Fruit fly (Drosophila melanogaster) Kc167 (cell line): ENCODE data around the gene CG5180.

ENCODE experiments used
- Myc ChIP-seq: fragments of >200 bp; optimal IDR thresholded peaks from 2 replicates; lab custom pipeline; 2017; ENCODE audit warnings: missing external identifiers
- Sin3A ChIP-seq: fragments of >200 bp; optimal IDR thresholded peaks from 2 replicates; lab custom pipeline; 2018; ENCODE audit warnings: missing external identifiers
- h ChIP-seq: fragments of >200 bp; optimal IDR thresholded peaks from 3 replicates; lab custom pipeline; 2018; ENCODE audit warnings: missing external identifiers
- insv ChIP-seq: fragments of >200 bp; optimal IDR thresholded peaks from 3 replicates; lab custom pipeline; 2018; ENCODE audit warnings: missing external identifiers
- psq ChIP-seq: fragments of >200 bp; optimal IDR thresholded peaks from 2 replicates; lab custom pipeline; 2017; ENCODE audit warnings: missing external identifiers
- ttk ChIP-seq: sonication (Bioruptor generic); optimal IDR thresholded peaks from 2 replicates; lab custom pipeline; 2017; ENCODE audit warnings: missing external identifiers

CG5180 gene

dm6 chr3R:20595145-20595812, 37.5 kb downstream of the CG5180 start:
- no peak for TF ChIP-seq Myc (lab: Kevin White, UChicago)
- TF ChIP-seq h (lab: Kevin White, UChicago), result no peak
- TF ChIP-seq insv (lab: Kevin White, UChicago), result no peak
- TF ChIP-seq ttk (lab: Kevin White, UChicago), result no peak
- no peak for TF ChIP-seq Sin3A (lab: Kevin White, UChicago)
- no peak for TF ChIP-seq psq (lab: Kevin White, UChicago)

- TF ChIP-seq h (lab: Kevin White, UChicago), result no peak
- no peak for TF ChIP-seq Myc (lab: Kevin White, UChicago)
- TF ChIP-seq ttk (lab: Kevin White, UChicago), result no peak
- TF ChIP-seq insv (lab: Kevin White, UChicago), result no peak
- TF ChIP-seq Sin3A (lab: Kevin White, UChicago), result no peak
- TF ChIP-seq psq (lab: Kevin White, UChicago), result no peak
Measured at dm6 chr3R:20595901-20596300, 38.2 kb downstream of the CG5180 start.

dm6 chr3R:20596337-20596962, 38.7 kb downstream of the CG5180 start:
- TF ChIP-seq insv (lab: Kevin White, UChicago), result no peak
- no peak for TF ChIP-seq Myc (lab: Kevin White, UChicago)
- no peak for TF ChIP-seq ttk (lab: Kevin White, UChicago)
- TF ChIP-seq h (lab: Kevin White, UChicago), result no peak
- TF ChIP-seq Sin3A (lab: Kevin White, UChicago), result no peak
- TF ChIP-seq psq (lab: Kevin White, UChicago), result no peak

- TF ChIP-seq Sin3A (lab: Kevin White, UChicago) (no peak), psq (lab: Kevin White, UChicago) (no peak), h (lab: Kevin White, UChicago) (no peak), insv (lab: Kevin White, UChicago) (no peak), ttk (lab: Kevin White, UChicago) (no peak), Myc (lab: Kevin White, UChicago) (no peak)
Measured at dm6 chr3R:20597407-20598325, 39.9 kb downstream of the CG5180 start.

- TF ChIP-seq Myc (lab: Kevin White, UChicago), result no peak
- no peak for TF ChIP-seq Sin3A (lab: Kevin White, UChicago)
- no peak for TF ChIP-seq h (lab: Kevin White, UChicago)
- TF ChIP-seq psq (lab: Kevin White, UChicago), result no peak
- no peak for TF ChIP-seq insv (lab: Kevin White, UChicago)
- TF ChIP-seq ttk (lab: Kevin White, UChicago), result no peak
Measured at dm6 chr3R:20600109-20600508, 42.4 kb downstream of the CG5180 start.

dm6 chr3R:20602599-20602998, 44.9 kb downstream of the CG5180 start:
- TF ChIP-seq Myc (lab: Kevin White, UChicago) (no peak), ttk (lab: Kevin White, UChicago) (no peak), h (lab: Kevin White, UChicago) (no peak), psq (lab: Kevin White, UChicago) (no peak), insv (lab: Kevin White, UChicago) (no peak), Sin3A (lab: Kevin White, UChicago) (no peak)

dm6 chr3R:20604078-20604477, 46.3 kb downstream of the CG5180 start:
- TF ChIP-seq h (lab: Kevin White, UChicago) (no peak), ttk (lab: Kevin White, UChicago) (no peak), psq (lab: Kevin White, UChicago) (no peak), insv (lab: Kevin White, UChicago) (no peak), Sin3A (lab: Kevin White, UChicago) (no peak), Myc (lab: Kevin White, UChicago) (no peak)

dm6 chr3R:20605078-20605477, 47.3 kb downstream of the CG5180 start:
- TF ChIP-seq psq (lab: Kevin White, UChicago) (no peak), ttk (lab: Kevin White, UChicago) (no peak), Sin3A (lab: Kevin White, UChicago) (no peak), h (lab: Kevin White, UChicago) (no peak), insv (lab: Kevin White, UChicago) (no peak), Myc (lab: Kevin White, UChicago) (no peak)

- no peak for TF ChIP-seq h (lab: Kevin White, UChicago)
- TF ChIP-seq ttk (lab: Kevin White, UChicago), result no peak
- TF ChIP-seq insv (lab: Kevin White, UChicago), result no peak
- TF ChIP-seq Sin3A (lab: Kevin White, UChicago), result no peak
- TF ChIP-seq psq (lab: Kevin White, UChicago), result no peak
- TF ChIP-seq Myc (lab: Kevin White, UChicago), result no peak
Measured at dm6 chr3R:20605562-20606155, 47.9 kb downstream of the CG5180 start.

dm6 chr3R:20608199-20608598, 50.5 kb downstream of the CG5180 start:
- TF ChIP-seq insv (lab: Kevin White, UChicago), result no peak
- no peak for TF ChIP-seq h (lab: Kevin White, UChicago)
- TF ChIP-seq psq (lab: Kevin White, UChicago), result no peak
- TF ChIP-seq Sin3A (lab: Kevin White, UChicago), result no peak
- TF ChIP-seq ttk (lab: Kevin White, UChicago), result no peak
- TF ChIP-seq Myc (lab: Kevin White, UChicago), result no peak
